Fruit fly (Drosophila melanogaster): Measurements from ENCODE around the gene CG6055.
A peak's percentile ranks its signal among the peaks of the same experiment; 100 is the strongest.

DNA sequence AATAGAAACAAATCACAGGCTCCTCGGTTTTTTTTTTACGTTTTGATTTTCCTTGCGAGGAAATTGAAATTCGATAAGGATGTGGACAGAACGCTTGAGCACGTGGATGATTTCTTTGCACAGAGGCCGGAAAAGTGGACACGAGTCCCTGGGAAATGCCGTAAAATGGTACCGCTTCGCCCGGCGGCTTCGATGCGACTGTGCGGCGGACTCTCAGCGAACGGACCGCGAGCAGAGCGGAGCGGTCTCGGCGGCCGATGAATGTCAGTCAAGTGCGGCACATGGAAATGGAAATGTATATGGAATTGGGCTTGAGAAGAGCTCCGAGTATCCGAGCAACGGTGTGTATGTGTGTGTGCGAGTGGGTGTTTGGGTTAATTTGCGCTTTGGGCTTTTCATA is 15.4 kb upstream of the CG6055 start, which contains the start of gene santa-maria:
- TF ChIP-seq rn (GFP tag; IDR thresholded peaks at IDR 0.05) (0 out of 2 replicates have a peak, but pooled peaks have one; percentile 13), CG8159 (tag; optimal IDR thresholded peaks at IDR 0.05) (no peak), Pif1A (GFP tag; optimal IDR thresholded peaks at IDR 0.05) (no peak), gl (tag; optimal IDR thresholded peaks at IDR 0.05) (no peak), CG4496 (GFP tag; IDR thresholded peaks at IDR 0.05) (no peak), Pif1B (GFP tag; optimal IDR thresholded peaks at IDR 0.05) (no peak), Snoo (tag; optimal IDR thresholded peaks at IDR 0.05) (no peak)
